Fruit fly (Drosophila melanogaster) Kc167 (cell line): Measurements from ENCODE around the gene CG46430.

Experiments
- Myc ChIP-seq: fragments of >200 bp; optimal IDR thresholded peaks from 2 replicates; lab custom pipeline; 2017; ENCODE audit warnings: missing external identifiers
- h ChIP-seq: fragments of >200 bp; optimal IDR thresholded peaks from 3 replicates; lab custom pipeline; 2018; ENCODE audit warnings: missing external identifiers
- insv ChIP-seq: fragments of >200 bp; optimal IDR thresholded peaks from 3 replicates; lab custom pipeline; 2018; ENCODE audit warnings: missing external identifiers
- ttk ChIP-seq: sonication (Bioruptor generic); optimal IDR thresholded peaks from 2 replicates; lab custom pipeline; 2017; ENCODE audit warnings: missing external identifiers

dm6 chr3L:10504607-10505006 is 26.3 kb downstream of the CG46430 start:
- TF ChIP-seq Myc (no peak), ttk (lab: Kevin White, UChicago) (no peak), h (lab: Kevin White, UChicago) (no peak), insv (no peak)
